Worm (Caenorhabditis elegans) whole organism, mixed stage, embryonic: ENCODE measurements around the gene F10B5.2.

Source experiments
- bed-3 ChIP-seq: fragments of 200-800 bp; sonication (Bioruptor generic); optimal IDR thresholded peaks from 3 replicates; lab custom pipeline; 2018; ENCODE audit warnings: mild to moderate bottlenecking, missing genetic modification characterization, moderate library complexity, missing compliant biosample characterization
- blmp-1 ChIP-seq: fragments of 150-350 bp; optimal IDR thresholded peaks from 2 replicates; lab custom pipeline; 2014; ENCODE audit warnings: missing biosample characterization, missing genetic modification characterization
- ceh-39 ChIP-seq: fragments of 150-350 bp; optimal IDR thresholded peaks from 2 replicates; lab custom pipeline; 2014; ENCODE audit warnings: missing biosample characterization, missing genetic modification characterization
- ceh-43 ChIP-seq: fragments of 200-800 bp; sonication (Bioruptor generic); optimal IDR thresholded peaks from 2 replicates; lab custom pipeline; 2018; ENCODE audit warnings: mild to moderate bottlenecking, missing genetic modification characterization, moderate library complexity, missing compliant biosample characterization
- ceh-83 ChIP-seq: fragments of 200-800 bp; sonication (Bioruptor generic); optimal IDR thresholded peaks from 2 replicates; lab custom pipeline; 2018; ENCODE audit warnings: mild to moderate bottlenecking, missing genetic modification characterization, missing compliant biosample characterization
- cnd-1 ChIP-seq: fragments of 200-800 bp; sonication (Bioruptor generic); optimal IDR thresholded peaks from 2 replicates; lab custom pipeline; 2018; ENCODE audit warnings: mild to moderate bottlenecking, missing genetic modification characterization, missing compliant biosample characterization
- drap-1 ChIP-seq: fragments of 200-800 bp; sonication (Bioruptor generic); optimal IDR thresholded peaks from 3 replicates; lab custom pipeline; 2018; ENCODE audit warnings: mild to moderate bottlenecking, missing genetic modification characterization, missing compliant biosample characterization
- elt-1 ChIP-seq: sonication (generic microtip); optimal IDR thresholded peaks from 2 replicates; lab custom pipeline; 2017; ENCODE audit warnings: missing genetic modification characterization, mild to moderate bottlenecking, missing compliant biosample characterization, antibody characterized with exemption, moderate library complexity, borderline replicate concordance; ENCODE audit not compliant: insufficient read depth
- flh-1 ChIP-seq: fragments of 200-800 bp; sonication (Bioruptor generic); optimal IDR thresholded peaks from 2 replicates; lab custom pipeline; 2018; ENCODE audit warnings: mild to moderate bottlenecking, missing genetic modification characterization, moderate library complexity, missing compliant biosample characterization
- ham-2 ChIP-seq: fragments of 200-800 bp; sonication (Bioruptor generic); optimal IDR thresholded peaks from 2 replicates; lab custom pipeline; 2018; ENCODE audit warnings: mild to moderate bottlenecking, missing genetic modification characterization, missing compliant biosample characterization
- hlh-1 ChIP-seq: fragments of 150-350 bp; optimal IDR thresholded peaks from 2 replicates; lab custom pipeline; 2014; ENCODE audit warnings: missing biosample characterization, missing genetic modification reagents, missing genetic modification characterization
- lin-13 ChIP-seq: fragments of 150-350 bp; optimal IDR thresholded peaks from 2 replicates; lab custom pipeline; 2014; ENCODE audit warnings: missing biosample characterization, missing genetic modification characterization
- lin-32 ChIP-seq: fragments of 200-800 bp; sonication (Bioruptor generic); optimal IDR thresholded peaks from 2 replicates; lab custom pipeline; 2018; ENCODE audit warnings: mild to moderate bottlenecking, missing genetic modification characterization, missing compliant biosample characterization
- lsy-2 ChIP-seq: fragments of 150-350 bp; optimal IDR thresholded peaks from 2 replicates; lab custom pipeline; 2014; ENCODE audit warnings: missing biosample characterization, missing genetic modification characterization
- mep-1 ChIP-seq: fragments of 150-350 bp; optimal IDR thresholded peaks from 2 replicates; lab custom pipeline; 2017; ENCODE audit warnings: missing biosample characterization, missing genetic modification reagents, missing genetic modification characterization, inconsistent platforms
- mls-2 ChIP-seq: sonication (generic microtip); optimal IDR thresholded peaks from 2 replicates; lab custom pipeline; 2016; ENCODE audit warnings: mild to moderate bottlenecking, missing genetic modification characterization, moderate library complexity, missing compliant biosample characterization
- nhr-12 ChIP-seq: fragments of 150-350 bp; optimal IDR thresholded peaks from 2 replicates; lab custom pipeline; 2014; ENCODE audit warnings: missing biosample characterization, missing genetic modification characterization
- nhr-2 ChIP-seq: fragments of 150-350 bp; optimal IDR thresholded peaks from 2 replicates; lab custom pipeline; 2014; ENCODE audit warnings: missing biosample characterization, missing genetic modification characterization
- nhr-237 ChIP-seq: fragments of 150-350 bp; optimal IDR thresholded peaks from 2 replicates; lab custom pipeline; 2014; ENCODE audit warnings: missing biosample characterization, missing genetic modification characterization
- nhr-28 ChIP-seq: fragments of 150-350 bp; optimal IDR thresholded peaks from 2 replicates; lab custom pipeline; 2014; ENCODE audit warnings: missing biosample characterization, missing genetic modification characterization
- nhr-76 ChIP-seq: sonication (generic microtip); optimal IDR thresholded peaks from 2 replicates; lab custom pipeline; 2017; ENCODE audit warnings: missing biosample characterization, missing genetic modification characterization
- pha-4 ChIP-seq: fragments of 150-350 bp; optimal IDR thresholded peaks from 2 replicates; lab custom pipeline; 2018; ENCODE audit warnings: missing biosample characterization, missing genetic modification reagents, missing genetic modification characterization
- snpc-4 ChIP-seq: fragments of 150-350 bp; optimal IDR thresholded peaks from 2 replicates; lab custom pipeline; 2014; ENCODE audit warnings: missing biosample characterization, missing genetic modification characterization
- sptf-1 ChIP-seq: sonication (generic microtip); optimal IDR thresholded peaks from 2 replicates; lab custom pipeline; 2017; ENCODE audit warnings: mild to moderate bottlenecking, missing genetic modification characterization, moderate library complexity, missing compliant biosample characterization
- tbx-8 ChIP-seq: fragments of 200-800 bp; sonication (Bioruptor generic); optimal IDR thresholded peaks from 2 replicates; lab custom pipeline; 2018; ENCODE audit warnings: mild to moderate bottlenecking, missing genetic modification characterization, moderate library complexity, missing compliant biosample characterization
- unc-120 ChIP-seq: sonication (generic microtip); optimal IDR thresholded peaks from 2 replicates; lab custom pipeline; 2017; ENCODE audit warnings: missing genetic modification characterization, missing compliant biosample characterization; ENCODE audit not compliant: poor library complexity, severe bottlenecking
- unc-39 ChIP-seq: fragments of 150-350 bp; optimal IDR thresholded peaks from 2 replicates; lab custom pipeline; 2014; ENCODE audit warnings: missing biosample characterization, missing genetic modification characterization
- unc-62 ChIP-seq: fragments of 150-350 bp; optimal IDR thresholded peaks from 2 replicates; lab custom pipeline; 2014; ENCODE audit warnings: missing biosample characterization, missing genetic modification reagents, missing genetic modification characterization
- zip-8 ChIP-seq: fragments of 150-350 bp; optimal IDR thresholded peaks from 2 replicates; lab custom pipeline; 2014; ENCODE audit warnings: missing biosample characterization, missing genetic modification characterization

The F10B5.2 gene

ce11 chrII:8174148-8174547 lies 29.6 kb downstream of the F10B5.2 start:
- TF ChIP-seq zip-8 (tag; lab: Kevin White, UChicago) (no peak), ceh-83 (GFP tag; lab: Kevin White, UChicago) (no peak), snpc-4 (tag; lab: Kevin White, UChicago) (no peak), nhr-12 (tag; lab: Kevin White, UChicago) (no peak), elt-1 (no peak), drap-1 (GFP tag; lab: Kevin White, UChicago) (no peak), mls-2 (tag; lab: Kevin White, UChicago) (no peak)

ce11 chrII:8177095-8177494 lies 32.5 kb downstream of the F10B5.2 start, which contains the start of gene acr-14:
acr-14 (minus strand) TSS chrII:8177195.
- TF ChIP-seq hlh-1 (tag; lab: Kevin White, UChicago) (no peak), lin-32 (GFP tag; lab: Kevin White, UChicago) (no peak), nhr-76 (tag; lab: Kevin White, UChicago) (no peak), cnd-1 (tag; lab: Kevin White, UChicago) (no peak), ceh-39 (tag; lab: Kevin White, UChicago) (no peak), bed-3 (GFP tag; lab: Kevin White, UChicago) (no peak), nhr-12 (tag; lab: Kevin White, UChicago) (no peak), mep-1 (tag; lab: Kevin White, UChicago) (no peak), tbx-8 (GFP tag; lab: Kevin White, UChicago) (no peak), sptf-1 (tag; lab: Kevin White, UChicago) (no peak), blmp-1 (tag; lab: Kevin White, UChicago) (no peak), nhr-2 (tag; lab: Kevin White, UChicago) (no peak)
- TF ChIP-seq, all 35 proteins: peak for 0

- TF ChIP-seq blmp-1 (tag; lab: Kevin White, UChicago) (no peak), lsy-2 (tag; lab: Kevin White, UChicago) (no peak), unc-120 (tag; lab: Kevin White, UChicago) (no peak), lin-13 (no peak), sptf-1 (tag; lab: Kevin White, UChicago) (no peak), ceh-43 (no peak), snpc-4 (tag; lab: Kevin White, UChicago) (no peak)
These were observed 34.1 kb downstream of the F10B5.2 start for ce11 chrII:8178614-8179013.

- TF ChIP-seq nhr-28 (tag; lab: Kevin White, UChicago) (no peak), cnd-1 (tag; lab: Kevin White, UChicago) (no peak), unc-62 (no peak), nhr-237 (tag; lab: Kevin White, UChicago) (no peak), nhr-76 (tag; lab: Kevin White, UChicago) (no peak), mep-1 (tag; lab: Kevin White, UChicago) (no peak), bed-3 (GFP tag; lab: Kevin White, UChicago) (no peak), unc-120 (tag; lab: Kevin White, UChicago) (no peak), ham-2 (no peak), nhr-2 (tag; lab: Kevin White, UChicago) (no peak), lsy-2 (tag; lab: Kevin White, UChicago) (no peak)
These were observed 35.7 kb downstream of the F10B5.2 start, which contains the start of gene T05C12.4 for ce11 chrII:8180281-8180680. T05C12.4 (minus strand) TSS chrII:8180381.

ce11 chrII:8181437-8181836 lies 36.9 kb downstream of the F10B5.2 start, which contains the start of gene dylt-3:
dylt-3 (plus strand) TSS chrII:8181737.
- TF ChIP-seq ham-2 (no peak), nhr-28 (tag; lab: Kevin White, UChicago) (no peak), nhr-12 (tag; lab: Kevin White, UChicago) (no peak), cnd-1 (tag; lab: Kevin White, UChicago) (no peak), lin-32 (GFP tag; lab: Kevin White, UChicago) (no peak), ceh-39 (tag; lab: Kevin White, UChicago) (no peak), unc-39 (tag; lab: Kevin White, UChicago) (no peak), blmp-1 (tag; lab: Kevin White, UChicago) (no peak), pha-4 (tag; lab: Kevin White, UChicago) (no peak), ceh-83 (GFP tag; lab: Kevin White, UChicago) (no peak), flh-1 (GFP tag; lab: Kevin White, UChicago) (no peak)
